Fruit fly (Drosophila melanogaster): ENCODE data around the gene Hsp22.

Gene Hsp22

DNA sequence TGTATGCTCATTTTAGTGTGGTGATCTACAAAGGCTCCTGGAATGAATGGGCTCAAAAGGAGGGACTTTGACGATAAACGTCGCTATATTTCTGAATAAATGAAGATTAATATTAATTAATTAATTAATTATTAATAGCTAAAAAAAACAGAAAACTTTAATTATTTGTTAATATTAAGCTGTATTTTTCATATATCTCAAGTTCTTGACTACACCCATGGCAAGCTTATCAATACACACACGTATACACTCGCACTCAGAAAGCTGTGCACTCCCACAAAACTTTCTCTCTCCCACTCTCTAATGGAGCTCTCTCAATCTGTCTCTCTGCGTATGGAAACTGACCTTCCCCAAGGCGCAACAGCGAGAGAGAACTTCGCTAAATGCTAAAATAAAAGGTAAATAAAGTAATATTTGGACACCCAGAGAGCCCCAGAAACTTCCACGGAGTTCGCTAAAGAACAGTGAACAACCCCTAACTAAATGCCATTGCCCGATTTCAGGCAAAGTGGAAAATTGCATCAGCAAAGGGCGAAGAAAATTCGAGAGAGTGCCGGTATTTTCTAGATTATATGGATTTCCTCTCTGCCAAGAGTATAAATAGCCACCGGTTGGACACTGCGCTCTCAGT lies 758 bp downstream of the Hsp22 start (continued):
- peak; percentile 7 for TF ChIP-seq Sox15 (GFP tag; optimal IDR thresholded peaks at IDR 0.05)
- TF ChIP-seq Eip78C (GFP tag): peak; percentile 94
- peak; percentile 82 for TF ChIP-seq svp (GFP tag)
- TF ChIP-seq CG6792 (GFP tag; optimal IDR thresholded peaks at IDR 0.05): peak; percentile 71
- peak; percentile 36 for TF ChIP-seq Hr39 (GFP tag; optimal IDR thresholded peaks at IDR 0.05)
- peak; percentile 86 for TF ChIP-seq CG3919 (GFP tag; optimal IDR thresholded peaks at IDR 0.05)
- peak; percentile 84 for TF ChIP-seq Smox (GFP tag; optimal IDR thresholded peaks at IDR 0.05)
- TF ChIP-seq CG9139 (GFP tag; optimal IDR thresholded peaks at IDR 0.05): peak; percentile 53
- TF ChIP-seq CG3032 (tag; optimal IDR thresholded peaks at IDR 0.05): peak; percentile 62
- peak; percentile 49 for TF ChIP-seq dac (GFP tag; optimal IDR thresholded peaks at IDR 0.05)
- peak; percentile 83 for TF ChIP-seq esn (GFP tag; optimal IDR thresholded peaks at IDR 0.05)
- TF ChIP-seq CG32006 (GFP tag; optimal IDR thresholded peaks at IDR 0.05): peak; percentile 89
- TF ChIP-seq salr (GFP tag; optimal IDR thresholded peaks at IDR 0.05): peak; percentile 8 to 56

DNA sequence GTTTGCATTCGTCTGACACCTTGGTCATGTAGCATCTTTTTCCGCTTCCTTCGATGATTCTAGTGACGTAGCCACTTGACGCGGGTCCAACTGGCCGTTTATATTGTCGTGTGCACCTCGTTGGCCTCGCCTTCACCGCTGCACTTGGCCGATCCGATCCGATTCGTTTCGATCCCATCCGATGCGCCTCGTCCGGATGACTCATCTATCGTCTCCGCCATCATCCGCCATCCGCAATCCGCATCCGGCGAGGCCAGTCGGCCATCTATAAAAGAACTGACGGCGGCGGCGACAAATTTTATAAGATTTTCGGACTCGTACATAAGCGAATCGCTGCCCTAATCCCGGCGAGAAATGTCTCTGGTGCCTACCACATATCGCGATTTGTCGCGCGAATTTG lies 2.4 kb downstream of the Hsp22 start, which contains the start of gene CG4461:
CG4461 (plus strand) TSS at position 301 of the 400 bp plus-strand sequence.
- TF ChIP-seq dsx (GFP tag; optimal IDR thresholded peaks at IDR 0.05; ENCODE audit: poor library complexity, severe bottlenecking): no peak

DNA sequence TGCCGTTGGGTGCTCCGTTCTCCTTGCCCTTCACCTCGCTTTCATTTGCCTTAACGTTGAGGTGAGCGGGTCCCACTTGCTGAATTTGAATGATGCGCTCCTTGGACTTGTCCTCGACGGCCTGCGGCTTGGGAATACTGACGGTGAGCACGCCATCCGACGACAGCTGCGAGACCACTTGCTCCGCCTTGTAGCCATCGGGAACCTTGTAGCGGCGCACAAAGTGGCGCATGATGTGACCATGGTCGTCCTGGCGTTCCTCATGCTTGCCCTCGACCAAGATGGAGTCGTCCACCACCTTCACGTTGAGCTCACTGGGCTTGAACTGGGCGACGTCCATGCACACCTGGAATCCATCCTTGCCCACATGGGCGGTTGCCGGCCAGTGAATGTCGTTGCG lies 3.8 kb downstream of the Hsp22 start:
- no peak for TF ChIP-seq CG15336 (GFP tag; IDR thresholded peaks at IDR 0.05)
- TF ChIP-seq CG10669 (GFP tag; optimal IDR thresholded peaks at IDR 0.05): no peak
- no peak for TF ChIP-seq CG31627 (GFP tag; optimal IDR thresholded peaks at IDR 0.05)
- TF ChIP-seq CG6276 (GFP tag; optimal IDR thresholded peaks at IDR 0.05): no peak
- no peak for TF ChIP-seq acj6 (GFP tag; optimal IDR thresholded peaks at IDR 0.05)
- no peak for TF ChIP-seq Ets96B (tag; optimal IDR thresholded peaks at IDR 0.05)
- TF ChIP-seq Gug (GFP tag; IDR thresholded peaks at IDR 0.05): no peak
- TF ChIP-seq CG16779 (tag; optimal IDR thresholded peaks at IDR 0.05): no peak
- no peak for TF ChIP-seq Eip75B (GFP tag; optimal IDR thresholded peaks at IDR 0.05)
- no peak for TF ChIP-seq CG9139 (GFP tag; optimal IDR thresholded peaks at IDR 0.05)
- TF ChIP-seq CG6808 (GFP tag; optimal IDR thresholded peaks at IDR 0.05): no peak

DNA sequence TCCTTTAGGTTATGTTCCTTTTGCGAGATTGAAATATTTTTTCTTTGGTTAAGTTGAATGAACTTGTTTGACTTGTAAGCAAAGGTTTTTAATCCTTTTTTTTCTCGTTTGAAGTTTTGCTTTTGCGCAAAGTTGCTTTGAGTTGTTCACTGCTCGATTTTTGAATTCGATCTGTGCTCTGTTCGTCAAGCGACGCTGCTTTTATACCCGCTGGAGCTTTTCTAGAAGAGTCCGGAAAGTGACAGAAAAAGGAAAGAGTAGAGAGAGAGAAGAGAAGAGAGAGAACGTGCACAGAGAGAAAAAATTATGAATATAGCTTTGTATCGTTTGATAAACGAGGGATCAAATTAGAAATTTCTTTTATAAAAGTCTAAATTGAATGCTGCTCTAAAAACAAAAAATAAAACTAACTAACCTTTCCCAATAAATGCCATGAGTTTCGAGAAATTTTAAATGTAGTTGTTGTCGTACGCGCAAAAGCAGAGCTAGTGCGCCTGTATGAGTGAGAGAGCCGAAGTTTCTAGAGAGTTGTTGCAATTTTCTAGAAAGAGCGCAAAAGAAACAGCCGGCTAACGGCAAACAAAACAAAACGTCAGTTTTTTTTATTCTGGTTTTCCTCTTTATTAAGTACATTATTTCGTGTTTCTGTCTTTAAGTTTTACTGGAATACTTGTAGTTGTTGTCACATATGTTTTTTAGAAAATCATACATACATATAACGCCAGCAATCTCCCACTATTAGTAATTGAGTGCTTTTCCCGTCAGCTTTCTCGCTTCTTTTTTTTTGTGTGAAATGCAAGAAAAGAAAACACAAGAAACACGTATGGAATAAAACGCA lies 4.7 kb downstream of the Hsp22 start, which contains the start of gene Hsp26:
Hsp26 (minus strand) TSS at position 230 of the 838 bp plus-strand sequence.
- TF ChIP-seq CG8119 (GFP tag; IDR thresholded peaks at IDR 0.05): peak; percentile 94
- TF ChIP-seq Ets21C (GFP tag; optimal IDR thresholded peaks at IDR 0.05): peak; percentile 87
- peak; percentile 96 for TF ChIP-seq CG6792 (GFP tag; optimal IDR thresholded peaks at IDR 0.05)
- TF ChIP-seq CG31627 (GFP tag; optimal IDR thresholded peaks at IDR 0.05): peak; percentile 90
- TF ChIP-seq ss (GFP tag; optimal IDR thresholded peaks at IDR 0.05): peak; percentile 60 to 83
- peak; percentile 85 for TF ChIP-seq Gug (GFP tag; IDR thresholded peaks at IDR 0.05)
- peak; percentile 94 for TF ChIP-seq Met (GFP tag; optimal IDR thresholded peaks at IDR 0.05)
- TF ChIP-seq OdsH (GFP tag; optimal IDR thresholded peaks at IDR 0.05): peak; percentile 96
- TF ChIP-seq Blimp-1 (GFP tag; optimal IDR thresholded peaks at IDR 0.05): peak; percentile 51
- peak; percentile 83 for TF ChIP-seq CG11762 (GFP tag; optimal IDR thresholded peaks at IDR 0.05; ENCODE audit: insufficient read depth)
- peak; percentile 31 for TF ChIP-seq fkh (GFP tag; optimal IDR thresholded peaks at IDR 0.05)
- TF ChIP-seq cyc (GFP tag; optimal IDR thresholded peaks at IDR 0.05): peak; percentile 89
- peak; percentile 91 for TF ChIP-seq Lpt (GFP tag; optimal IDR thresholded peaks at IDR 0.05)
- peak; percentile 84 for TF ChIP-seq CG7368 (GFP tag; optimal IDR thresholded peaks at IDR 0.05)
- TF ChIP-seq topi (GFP tag; optimal IDR thresholded peaks at IDR 0.05): peak; percentile 94
- TF ChIP-seq net (GFP tag; optimal IDR thresholded peaks at IDR 0.05): peak; percentile 96
- TF ChIP-seq eg (GFP tag; IDR thresholded peaks at IDR 0.05): peak; percentile 95
- peak; percentile 83 for TF ChIP-seq CG6276 (GFP tag; optimal IDR thresholded peaks at IDR 0.05)
- TF ChIP-seq CG8319 (GFP tag; optimal IDR thresholded peaks at IDR 0.05): peak; percentile 78
- peak; percentile 98 for TF ChIP-seq CG15336 (GFP tag; IDR thresholded peaks at IDR 0.05)
- peak; percentile 97 for TF ChIP-seq svp (GFP tag)
- peak; percentile 95 for TF ChIP-seq CG8632 (GFP tag; optimal IDR thresholded peaks at IDR 0.05)
- TF ChIP-seq Hr4 (GFP tag; optimal IDR thresholded peaks at IDR 0.05): peak; percentile 96
- peak; percentile 97 for TF ChIP-seq esn (GFP tag; optimal IDR thresholded peaks at IDR 0.05)
- peak; percentile 95 for TF ChIP-seq CG10631 (GFP tag; optimal IDR thresholded peaks at IDR 0.05)
- peak; percentile 79 for TF ChIP-seq Sox15 (GFP tag; optimal IDR thresholded peaks at IDR 0.05)
- TF ChIP-seq Ets96B (tag; optimal IDR thresholded peaks at IDR 0.05): peak; percentile 91
- TF ChIP-seq CG11902 (GFP tag; optimal IDR thresholded peaks at IDR 0.05): peak; percentile 68
